Fruit fly (Drosophila melanogaster) whole organism, prepupa: Measurements from ENCODE around the gene Cdk1.

Source experiments
- Blimp-1 ChIP-seq: fragments of 200-800 bp; sonication (Bioruptor generic); optimal IDR thresholded peaks from 3 replicates; lab custom pipeline; 2017; ENCODE audit warnings: missing biosample characterization, missing genetic modification characterization, mild to moderate bottlenecking, moderate library complexity, missing genetic modification reagents
- CG10631 ChIP-seq: fragments of 200-800 bp; sonication (Bioruptor generic); optimal IDR thresholded peaks from 2 replicates; lab custom pipeline; 2016; ENCODE audit warnings: missing biosample characterization, missing genetic modification characterization
- CG11294 ChIP-seq: fragments of 200-800 bp; sonication (Bioruptor generic); IDR thresholded peaks from 2 replicates; pipeline ENCODE4 v1.3.6; 2022; ENCODE audit warnings: missing biosample characterization, missing genetic modification characterization
- CG11762 ChIP-seq: fragments of 200-800 bp; sonication (Bioruptor generic); optimal IDR thresholded peaks from 3 replicates; lab custom pipeline; 2016; ENCODE audit warnings: missing biosample characterization, missing genetic modification characterization; ENCODE audit not compliant: insufficient read depth
- CG11902 ChIP-seq: fragments of 200-800 bp; sonication (Bioruptor generic); optimal IDR thresholded peaks from 3 replicates; lab custom pipeline; 2016; ENCODE audit warnings: missing biosample characterization, missing genetic modification characterization
- CG15336 ChIP-seq: fragments of 200-800 bp; sonication (Bioruptor generic); IDR thresholded peaks from 2 replicates; pipeline ENCODE4 v1.3.6; 2022; ENCODE audit warnings: missing biosample characterization, missing genetic modification characterization
- CG3032 ChIP-seq: fragments of 200-800 bp; optimal IDR thresholded peaks from 2 replicates; lab custom pipeline; 2019; ENCODE audit warnings: missing biosample characterization, mild to moderate bottlenecking, missing genetic modification characterization, moderate library complexity
- CG31627 ChIP-seq: fragments of 200-800 bp; sonication (Bioruptor generic); optimal IDR thresholded peaks from 3 replicates; lab custom pipeline; 2016; ENCODE audit warnings: missing biosample characterization, missing genetic modification characterization
- CG32006 ChIP-seq: fragments of 200-800 bp; sonication (Bioruptor generic); optimal IDR thresholded peaks from 3 replicates; lab custom pipeline; 2017; ENCODE audit warnings: missing biosample characterization, mild to moderate bottlenecking, missing genetic modification characterization
- CG34406 ChIP-seq: fragments of 200-800 bp; sonication (Bioruptor generic); optimal IDR thresholded peaks from 3 replicates; lab custom pipeline; 2016; ENCODE audit warnings: missing biosample characterization, missing genetic modification characterization
- CG3919 ChIP-seq: fragments of 200-800 bp; sonication (Bioruptor generic); optimal IDR thresholded peaks from 3 replicates; lab custom pipeline; 2016; ENCODE audit warnings: missing biosample characterization, missing genetic modification characterization
- CG4318 ChIP-seq: fragments of 200-800 bp; sonication (Bioruptor generic); optimal IDR thresholded peaks from 3 replicates; lab custom pipeline; 2017; ENCODE audit warnings: missing biosample characterization, mild to moderate bottlenecking, missing genetic modification characterization
- CG6163 ChIP-seq: fragments of 200-800 bp; sonication (Bioruptor generic); IDR thresholded peaks from 3 replicates; pipeline ENCODE4 v1.3.6; 2022; ENCODE audit warnings: missing biosample characterization, missing genetic modification characterization
- CG6276 ChIP-seq: fragments of 200-800 bp; sonication (Bioruptor generic); optimal IDR thresholded peaks from 2 replicates; lab custom pipeline; 2017; ENCODE audit warnings: missing biosample characterization, mild to moderate bottlenecking, missing genetic modification characterization
- CG6792 ChIP-seq: fragments of 200-800 bp; sonication (Bioruptor generic); optimal IDR thresholded peaks from 3 replicates; lab custom pipeline; 2016; ENCODE audit warnings: missing biosample characterization, missing genetic modification characterization
- CG6808 ChIP-seq: fragments of 200-800 bp; sonication (Bioruptor generic); optimal IDR thresholded peaks from 3 replicates; lab custom pipeline; 2017; ENCODE audit warnings: missing biosample characterization, missing genetic modification characterization, mild to moderate bottlenecking, moderate library complexity, missing genetic modification reagents
- CG6854 ChIP-seq: fragments of 200-800 bp; sonication (Bioruptor generic); optimal IDR thresholded peaks from 2 replicates; lab custom pipeline; 2017; ENCODE audit warnings: missing biosample characterization, mild to moderate bottlenecking, missing genetic modification characterization
- CG7368 ChIP-seq: fragments of 200-800 bp; sonication (Bioruptor generic); optimal IDR thresholded peaks from 3 replicates; lab custom pipeline; 2016; ENCODE audit warnings: missing biosample characterization, missing genetic modification characterization
- CG8119 ChIP-seq: fragments of 200-800 bp; sonication (Bioruptor generic); IDR thresholded peaks from 3 replicates; pipeline ENCODE4 v1.3.6; 2022; ENCODE audit warnings: missing biosample characterization, missing genetic modification characterization
- CG8319 ChIP-seq: fragments of 200-800 bp; sonication (Bioruptor generic); optimal IDR thresholded peaks from 3 replicates; lab custom pipeline; 2016; ENCODE audit warnings: missing biosample characterization, missing genetic modification characterization
- CG8632 ChIP-seq: fragments of 200-800 bp; sonication (Bioruptor generic); optimal IDR thresholded peaks from 3 replicates; lab custom pipeline; 2016; ENCODE audit warnings: missing biosample characterization, missing genetic modification characterization
- CG9139 ChIP-seq: fragments of 200-800 bp; sonication (Bioruptor generic); optimal IDR thresholded peaks from 3 replicates; lab custom pipeline; 2017; ENCODE audit warnings: missing biosample characterization, mild to moderate bottlenecking, missing genetic modification characterization
- Eip75B ChIP-seq: fragments of 200-800 bp; sonication (Bioruptor generic); optimal IDR thresholded peaks from 3 replicates; lab custom pipeline; 2016; ENCODE audit warnings: missing biosample characterization, missing genetic modification characterization
- Eip93F ChIP-seq: fragments of 200-800 bp; sonication (Bioruptor generic); optimal IDR thresholded peaks from 2 replicates; lab custom pipeline; 2016; ENCODE audit warnings: missing biosample characterization, mild to moderate bottlenecking, missing genetic modification characterization
- Ets21C ChIP-seq: fragments of 200-800 bp; sonication (Bioruptor generic); optimal IDR thresholded peaks from 3 replicates; lab custom pipeline; 2016; ENCODE audit warnings: missing biosample characterization, missing genetic modification characterization
- Gug ChIP-seq: fragments of 200-800 bp; sonication (Bioruptor generic); IDR thresholded peaks from 2 replicates; pipeline ENCODE4 v1.3.6; 2022; ENCODE audit warnings: missing biosample characterization, missing genetic modification characterization
- Hr38 ChIP-seq: sonication (Bioruptor generic); optimal IDR thresholded peaks from 2 replicates; lab custom pipeline; 2016; ENCODE audit warnings: missing biosample characterization, missing genetic modification characterization
- Hr4 ChIP-seq: fragments of 200-800 bp; sonication (Bioruptor generic); optimal IDR thresholded peaks from 3 replicates; lab custom pipeline; 2016; ENCODE audit warnings: missing biosample characterization, missing genetic modification characterization
- Lpt ChIP-seq: fragments of 200-800 bp; sonication (Bioruptor generic); optimal IDR thresholded peaks from 3 replicates; lab custom pipeline; 2016; ENCODE audit warnings: missing biosample characterization, missing genetic modification characterization
- Met ChIP-seq: fragments of 200-800 bp; sonication (Bioruptor generic); optimal IDR thresholded peaks from 3 replicates; lab custom pipeline; 2016; ENCODE audit warnings: missing biosample characterization, missing genetic modification characterization
- OdsH ChIP-seq: fragments of 200-800 bp; sonication (Bioruptor generic); optimal IDR thresholded peaks from 3 replicates; lab custom pipeline; 2016; ENCODE audit warnings: missing biosample characterization, missing genetic modification characterization
- Smox ChIP-seq: fragments of 200-800 bp; sonication (Bioruptor generic); optimal IDR thresholded peaks from 3 replicates; lab custom pipeline; 2016; ENCODE audit warnings: missing biosample characterization, missing genetic modification characterization
- Sox102F ChIP-seq: fragments of 200-800 bp; sonication (Bioruptor generic); optimal IDR thresholded peaks from 2 replicates; lab custom pipeline; 2016; ENCODE audit warnings: missing biosample characterization, mild to moderate bottlenecking, missing genetic modification characterization
- Sox14 ChIP-seq: fragments of 200-800 bp; sonication (Bioruptor generic); optimal IDR thresholded peaks from 3 replicates; lab custom pipeline; 2016; ENCODE audit warnings: missing biosample characterization, missing genetic modification characterization
- Sox15 ChIP-seq: fragments of 200-800 bp; sonication (Bioruptor generic); optimal IDR thresholded peaks from 3 replicates; lab custom pipeline; 2016; ENCODE audit warnings: missing biosample characterization, missing genetic modification characterization
- achi ChIP-seq: fragments of 200-800 bp; sonication (Bioruptor generic); optimal IDR thresholded peaks from 3 replicates; lab custom pipeline; 2016; ENCODE audit warnings: missing biosample characterization, missing genetic modification characterization
- cyc ChIP-seq: fragments of 200-800 bp; sonication (Bioruptor generic); optimal IDR thresholded peaks from 3 replicates; lab custom pipeline; 2016; ENCODE audit warnings: missing biosample characterization, missing genetic modification characterization
- dac ChIP-seq: fragments of 200-800 bp; sonication (Bioruptor generic); optimal IDR thresholded peaks from 2 replicates; lab custom pipeline; 2017; ENCODE audit warnings: missing biosample characterization, mild to moderate bottlenecking, missing genetic modification characterization
- dsx ChIP-seq: fragments of 200-800 bp; optimal IDR thresholded peaks from 3 replicates; lab custom pipeline; 2019; ENCODE audit warnings: missing biosample characterization, mild to moderate bottlenecking, missing genetic modification characterization, moderate library complexity; ENCODE audit not compliant: poor library complexity, severe bottlenecking
- eg ChIP-seq: fragments of 200-800 bp; sonication (Bioruptor generic); IDR thresholded peaks from 3 replicates; pipeline ENCODE4 v1.3.6; 2022; ENCODE audit warnings: missing biosample characterization, missing genetic modification characterization
- esn ChIP-seq: fragments of 200-800 bp; sonication (Bioruptor generic); optimal IDR thresholded peaks from 2 replicates; lab custom pipeline; 2016; ENCODE audit warnings: missing biosample characterization, mild to moderate bottlenecking, missing genetic modification characterization, moderate library complexity
- lz ChIP-seq: fragments of 200-800 bp; sonication (Bioruptor generic); optimal IDR thresholded peaks from 3 replicates; lab custom pipeline; 2016; ENCODE audit warnings: missing biosample characterization, missing genetic modification characterization
- net ChIP-seq: fragments of 200-800 bp; sonication (Bioruptor generic); optimal IDR thresholded peaks from 3 replicates; lab custom pipeline; 2016; ENCODE audit warnings: missing biosample characterization, missing genetic modification characterization
- pdm3 ChIP-seq: fragments of 200-800 bp; sonication (Bioruptor generic); optimal IDR thresholded peaks from 3 replicates; lab custom pipeline; 2016; ENCODE audit warnings: missing biosample characterization, missing genetic modification characterization
- salr ChIP-seq, 2 experiments: fragments of 200-800 bp; sonication (Bioruptor generic); optimal IDR thresholded peaks; 3 replicates each; lab custom pipeline; 2016 to 2018; ENCODE audit warnings: missing biosample characterization in 2 of 2, missing genetic modification characterization in 2 of 2, mild to moderate bottlenecking in 1 of 2
- spab ChIP-seq: fragments of 200-800 bp; sonication (Bioruptor generic); optimal IDR thresholded peaks from 2 replicates; lab custom pipeline; 2017; ENCODE audit warnings: missing biosample characterization, mild to moderate bottlenecking, missing genetic modification characterization, missing genetic modification reagents
- ss ChIP-seq, 2 experiments: fragments of 200-800 bp; sonication (Bioruptor generic); optimal IDR thresholded peaks; 2 replicates in 1 of 2; 3 replicates in 1 of 2; lab custom pipeline; 2017 to 2018; ENCODE audit warnings: mild to moderate bottlenecking in 2 of 2, missing biosample characterization in 2 of 2, missing genetic modification characterization in 2 of 2, moderate library complexity in 1 of 2
- svp ChIP-seq: fragments of 200-800 bp; sonication (Bioruptor generic); peaks from one replicate; lab custom pipeline; 2016; ENCODE audit warnings: missing biosample characterization, missing genetic modification characterization
- vri ChIP-seq: fragments of 200-800 bp; sonication (Bioruptor generic); optimal IDR thresholded peaks from 3 replicates; lab custom pipeline; 2016; ENCODE audit warnings: missing biosample characterization, mild to moderate bottlenecking, missing genetic modification characterization

The Cdk1 gene

DNA sequence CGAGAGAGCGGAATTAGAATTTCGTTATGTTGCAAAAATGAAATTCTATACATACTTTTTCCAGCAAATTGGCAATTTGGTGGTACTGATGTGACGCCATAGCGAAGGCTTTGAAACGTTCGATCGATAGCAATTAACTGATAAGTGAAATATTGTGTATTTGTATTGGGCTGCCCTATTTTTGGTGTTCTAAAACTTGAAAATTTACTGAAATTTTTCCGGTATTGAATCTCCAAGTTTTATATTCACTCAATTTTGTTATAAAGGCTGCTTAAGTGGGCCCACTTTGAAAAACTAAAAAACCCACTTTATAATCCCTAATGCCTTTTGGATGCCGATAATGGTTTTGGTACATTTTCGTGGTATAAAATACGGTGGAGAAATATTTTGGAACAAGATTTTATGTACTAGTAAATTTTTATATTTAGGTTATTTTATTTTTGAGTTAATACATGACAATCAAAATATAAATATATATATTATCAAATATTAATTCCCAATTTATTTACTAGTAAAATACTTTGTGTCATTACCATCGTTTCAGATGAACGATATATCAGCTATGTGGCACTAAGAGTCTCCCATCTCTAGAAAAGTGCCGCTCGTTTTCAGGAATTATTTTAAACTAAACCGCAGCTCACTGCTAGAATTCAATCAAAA, 23.5 kb downstream of the Cdk1 start, which contains the start of the genes Cand1 and pim:
Gene Cand1, minus strand, starts transcription at position 300 of the 660 bp plus-strand sequence.
Gene pim, plus strand, starts transcription at position 582 of the 660 bp plus-strand sequence.
- peak; percentile 16 for TF ChIP-seq CG3032 (tag; lab: Kevin White, UChicago)
- TF ChIP-seq Smox (GFP tag; lab: Kevin White, UChicago) = no peak

DNA sequence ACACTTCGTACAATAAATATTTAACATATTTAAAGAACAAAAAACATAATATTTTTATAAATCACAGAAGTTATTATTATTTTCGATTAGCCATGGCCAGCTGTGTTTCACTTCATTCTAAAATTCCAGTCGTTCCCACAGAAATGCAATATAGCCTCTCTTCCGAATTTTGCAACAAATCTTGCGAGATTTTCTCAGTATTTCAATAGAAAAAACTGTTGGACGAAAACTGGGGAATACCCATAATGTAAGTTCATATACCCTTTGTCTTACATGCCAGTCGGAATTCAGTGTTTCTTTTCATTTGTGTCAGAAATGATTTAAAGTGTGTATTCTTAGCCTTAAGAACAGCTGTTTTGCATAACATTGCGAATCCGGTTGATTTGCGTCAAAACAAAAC, 29.6 kb downstream of the Cdk1 start, which contains the start of the genes CtsL4 and ClpP:
Gene CtsL4, minus strand, starts transcription at position 90 of the 400 bp plus-strand sequence.
Gene ClpP, plus strand, starts transcription at position 288 of the 400 bp plus-strand sequence.
- TF ChIP-seq salr (GFP tag; optimal IDR thresholded peaks at IDR 0.05; lab: Kevin White, UChicago) (no peak), Sox14 (GFP tag; lab: Kevin White, UChicago) (peak; percentile 88), Met (GFP tag; lab: Kevin White, UChicago) (no peak), Ets21C (GFP tag; lab: Kevin White, UChicago) (no peak), Blimp-1 (GFP tag; lab: Kevin White, UChicago) (no peak), Smox (GFP tag; lab: Kevin White, UChicago) (no peak), CG34406 (GFP tag; lab: Kevin White, UChicago) (peak; percentile 40), vri (GFP tag; lab: Kevin White, UChicago) (no peak), net (GFP tag; lab: Kevin White, UChicago) (no peak), CG11294 (GFP tag; lab: Robert Waterston, UW) (no peak), CG4318 (GFP tag; lab: Kevin White, UChicago) (no peak), cyc (peak; percentile 29), Hr38 (no peak), esn (GFP tag; lab: Kevin White, UChicago) (peak; percentile 55), Gug (no peak), CG8632 (peak; percentile 37), CG15336 (GFP tag; lab: Robert Waterston, UW) (no peak), spab (GFP tag; lab: Kevin White, UChicago) (no peak), Eip75B (GFP tag; lab: Kevin White, UChicago) (no peak), CG6854 (no peak), CG3919 (no peak), dac (GFP tag; lab: Kevin White, UChicago) (peak; percentile 10), Lpt (GFP tag; lab: Kevin White, UChicago) (no peak), Hr4 (GFP tag; lab: Kevin White, UChicago) (no peak), eg (GFP tag; lab: Robert Waterston, UW) (no peak), Sox102F (GFP tag; lab: Kevin White, UChicago) (no peak), svp (GFP tag; lab: Kevin White, UChicago) (no peak), CG9139 (no peak), achi (GFP tag; lab: Kevin White, UChicago) (no peak), CG7368 (GFP tag; lab: Kevin White, UChicago) (no peak), dsx (GFP tag; lab: Kevin White, UChicago) (no peak), CG31627 (GFP tag; lab: Kevin White, UChicago) (peak; percentile 50), Sox15 (no peak), CG6808 (GFP tag; lab: Kevin White, UChicago) (no peak), Eip93F (GFP tag; lab: Kevin White, UChicago) (no peak), CG8119 (GFP tag; lab: Robert Waterston, UW) (no peak), CG6276 (GFP tag; lab: Kevin White, UChicago) (no peak), lz (GFP tag; lab: Kevin White, UChicago) (peak; percentile 45), ss (GFP tag; optimal IDR thresholded peaks at IDR 0.05; lab: Kevin White, UChicago) (no peak), CG11762 (GFP tag; lab: Kevin White, UChicago) (no peak), CG11902 (GFP tag; lab: Kevin White, UChicago) (no peak), CG8319 (GFP tag; lab: Kevin White, UChicago) (no peak), CG6163 (no peak), OdsH (GFP tag; lab: Kevin White, UChicago) (peak; percentile 59), CG32006 (GFP tag; lab: Kevin White, UChicago) (no peak), pdm3 (GFP tag; lab: Kevin White, UChicago) (no peak), CG10631 (GFP tag; lab: Kevin White, UChicago) (no peak), CG6792 (GFP tag; lab: Kevin White, UChicago) (no peak)
